Worm (Caenorhabditis elegans) whole organism, L1 larva: ENCODE measurements around the gene F19B10.5.
A peak's percentile ranks its signal among the peaks of the same experiment; 100 is the strongest.

Experiments
- C04F5.9 ChIP-seq: sonication (generic microtip); optimal IDR thresholded peaks from 2 replicates; lab custom pipeline; 2016; ENCODE audit warnings: missing genetic modification characterization, missing compliant biosample characterization
- F16B12.6 ChIP-seq: fragments of 150-350 bp; optimal IDR thresholded peaks from 2 replicates; lab custom pipeline; 2014; ENCODE audit warnings: missing biosample characterization, missing genetic modification characterization
- alr-1 ChIP-seq: fragments of 200-800 bp; sonication (Bioruptor generic); optimal IDR thresholded peaks from 2 replicates; lab custom pipeline; 2018; ENCODE audit warnings: borderline replicate concordance, mild to moderate bottlenecking, missing genetic modification characterization, missing compliant biosample characterization
- aly-2 ChIP-seq: fragments of 150-350 bp; optimal IDR thresholded peaks from 2 replicates; lab custom pipeline; 2014; ENCODE audit warnings: missing biosample characterization, missing genetic modification characterization
- ama-1 ChIP-seq: fragments of 150-350 bp; optimal IDR thresholded peaks from 2 replicates; lab custom pipeline; 2014
- blmp-1 ChIP-seq: fragments of 150-350 bp; optimal IDR thresholded peaks from 2 replicates; lab custom pipeline; 2014; ENCODE audit warnings: missing biosample characterization, missing genetic modification characterization
- ceh-8 ChIP-seq: fragments of 200-800 bp; sonication (Bioruptor generic); optimal IDR thresholded peaks from 2 replicates; lab custom pipeline; 2018; ENCODE audit warnings: mild to moderate bottlenecking, missing genetic modification characterization, moderate library complexity, missing compliant biosample characterization
- ceh-82 ChIP-seq, 3 experiments: fragments of 150-350 bp in 1 of 3; sonication (generic microtip) in 2 of 3; optimal IDR thresholded peaks; 2 replicates each; lab custom pipeline; 2014 to 2017; ENCODE audit warnings: missing biosample characterization in 3 of 3, missing genetic modification characterization in 3 of 3
- ceh-90 ChIP-seq: sonication (generic microtip); optimal IDR thresholded peaks from 2 replicates; lab custom pipeline; 2016; ENCODE audit warnings: missing genetic modification characterization, missing compliant biosample characterization
- ces-1 ChIP-seq: fragments of 150-350 bp; optimal IDR thresholded peaks from 2 replicates; lab custom pipeline; 2014; ENCODE audit warnings: missing biosample characterization, missing genetic modification reagents, missing genetic modification characterization
- efl-3 ChIP-seq: fragments of 200-800 bp; sonication (Bioruptor generic); optimal IDR thresholded peaks from 2 replicates; lab custom pipeline; 2018; ENCODE audit warnings: mild to moderate bottlenecking, missing genetic modification characterization, missing compliant biosample characterization
- egl-13 ChIP-seq: sonication (generic microtip); optimal IDR thresholded peaks from 2 replicates; lab custom pipeline; 2016; ENCODE audit warnings: missing genotype, missing genetic modification reagents, missing genetic modification characterization, missing compliant biosample characterization
- ets-5 ChIP-seq: fragments of 200-800 bp; sonication (Bioruptor generic); IDR thresholded peaks from 2 replicates; pipeline ENCODE4 v1.3.6; 2022; ENCODE audit warnings: missing genetic modification characterization, missing compliant biosample characterization
- fkh-10 ChIP-seq: sonication (generic microtip); optimal IDR thresholded peaks from 2 replicates; lab custom pipeline; 2017; ENCODE audit warnings: missing biosample characterization, missing genetic modification reagents, missing genetic modification characterization
- fkh-4 ChIP-seq: sonication (generic microtip); optimal IDR thresholded peaks from 2 replicates; lab custom pipeline; 2016; ENCODE audit warnings: missing compliant biosample characterization, missing genetic modification characterization, borderline replicate concordance
- grh-1 ChIP-seq: fragments of 200-800 bp; sonication (Bioruptor generic); IDR thresholded peaks from 2 replicates; pipeline ENCODE4 v1.3.6; 2022; ENCODE audit warnings: missing genetic modification reagents, missing genetic modification characterization, missing compliant biosample characterization
- hlh-17 ChIP-seq: fragments of 200-800 bp; sonication (Bioruptor generic); optimal IDR thresholded peaks from 2 replicates; lab custom pipeline; 2018; ENCODE audit warnings: missing genetic modification characterization, mild to moderate bottlenecking, missing compliant biosample characterization, moderate library complexity, borderline replicate concordance
- hlh-4 ChIP-seq: sonication (generic microtip); optimal IDR thresholded peaks from 2 replicates; lab custom pipeline; 2016; ENCODE audit warnings: mild to moderate bottlenecking, missing genetic modification characterization, missing compliant biosample characterization
- hpl-2 ChIP-seq: fragments of 150-350 bp; optimal IDR thresholded peaks from 2 replicates; lab custom pipeline; 2014; ENCODE audit warnings: missing biosample characterization, missing genetic modification reagents, missing genetic modification characterization
- isw-1 ChIP-seq: fragments of 200-800 bp; sonication (Bioruptor generic); IDR thresholded peaks from 2 replicates; pipeline ENCODE4 v1.3.6; 2022; ENCODE audit warnings: missing genetic modification characterization, missing compliant biosample characterization
- jun-1 ChIP-seq: fragments of 150-350 bp; optimal IDR thresholded peaks from 2 replicates; lab custom pipeline; 2014; ENCODE audit warnings: missing biosample characterization, missing genetic modification reagents, missing genetic modification characterization
- lin-14 ChIP-seq: fragments of 200-800 bp; sonication (Bioruptor generic); optimal IDR thresholded peaks from 2 replicates; lab custom pipeline; 2018; ENCODE audit warnings: mild to moderate bottlenecking, missing genetic modification characterization, moderate library complexity, missing compliant biosample characterization
- lin-15B ChIP-seq: fragments of 150-350 bp; sonication (generic microtip); optimal IDR thresholded peaks from 3 replicates; lab custom pipeline; 2014; ENCODE audit warnings: missing biosample characterization, missing genetic modification characterization
- lin-39 ChIP-seq: fragments of 150-350 bp; optimal IDR thresholded peaks from 2 replicates; lab custom pipeline; 2014; ENCODE audit warnings: missing biosample characterization, missing genetic modification reagents, missing genetic modification characterization
- lir-3 ChIP-seq: sonication (generic microtip); optimal IDR thresholded peaks from 2 replicates; lab custom pipeline; 2016; ENCODE audit warnings: mild to moderate bottlenecking, missing genetic modification characterization, moderate library complexity, missing compliant biosample characterization; ENCODE audit not compliant: poor library complexity
- lsy-2 ChIP-seq, 2 experiments: fragments of 150-350 bp; optimal IDR thresholded peaks; 2 replicates each; lab custom pipeline; 2014; ENCODE audit warnings: missing biosample characterization in 2 of 2, missing genetic modification characterization in 2 of 2
- mab-9 ChIP-seq: fragments of 200-800 bp; sonication (Bioruptor generic); IDR thresholded peaks from 2 replicates; pipeline ENCODE4 v1.3.6; 2022; ENCODE audit warnings: missing genetic modification reagents, missing genetic modification characterization, missing compliant biosample characterization
- mef-2 ChIP-seq: fragments of 150-350 bp; optimal IDR thresholded peaks from 2 replicates; lab custom pipeline; 2014; ENCODE audit warnings: missing biosample characterization, missing genetic modification characterization
- nhr-11 ChIP-seq: fragments of 150-350 bp; optimal IDR thresholded peaks from 2 replicates; lab custom pipeline; 2014; ENCODE audit warnings: missing biosample characterization, missing genetic modification characterization
- nhr-28 ChIP-seq: fragments of 150-350 bp; optimal IDR thresholded peaks from 2 replicates; lab custom pipeline; 2014; ENCODE audit warnings: missing biosample characterization, missing genetic modification characterization
- nhr-84 ChIP-seq: sonication (generic microtip); optimal IDR thresholded peaks from 2 replicates; lab custom pipeline; 2017; ENCODE audit warnings: missing biosample characterization, missing genetic modification characterization
- nhr-85 ChIP-seq: sonication (generic microtip); peaks from one replicate; lab custom pipeline; 2016; ENCODE audit warnings: missing genetic modification characterization, inconsistent platforms, missing compliant biosample characterization
- pag-3 ChIP-seq: sonication (generic microtip); optimal IDR thresholded peaks from 2 replicates; lab custom pipeline; 2017; ENCODE audit warnings: missing genetic modification characterization, mild to moderate bottlenecking, missing compliant biosample characterization, antibody characterized with exemption, borderline replicate concordance; ENCODE audit not compliant: insufficient read depth
- pqm-1 ChIP-seq: sonication (generic microtip); optimal IDR thresholded peaks from 3 replicates; lab custom pipeline; 2017; ENCODE audit warnings: missing biosample characterization, missing genetic modification characterization
- rnt-1 ChIP-seq: sonication (generic microtip); optimal IDR thresholded peaks from 2 replicates; lab custom pipeline; 2016; ENCODE audit warnings: mild to moderate bottlenecking, missing genetic modification characterization, moderate library complexity, missing compliant biosample characterization
- skn-1 ChIP-seq: fragments of 150-350 bp; optimal IDR thresholded peaks from 2 replicates; lab custom pipeline; 2014; ENCODE audit warnings: missing biosample characterization, missing genetic modification characterization
- snpc-4 ChIP-seq: fragments of 150-350 bp; optimal IDR thresholded peaks from 2 replicates; lab custom pipeline; 2014; ENCODE audit warnings: missing biosample characterization, missing genetic modification characterization
- snu-23 ChIP-seq: sonication (generic microtip); optimal IDR thresholded peaks from 2 replicates; lab custom pipeline; 2016; ENCODE audit warnings: missing genetic modification characterization, missing compliant biosample characterization
- sox-4 ChIP-seq: sonication (generic microtip); optimal IDR thresholded peaks from 2 replicates; lab custom pipeline; 2016; ENCODE audit warnings: missing genetic modification characterization, missing compliant biosample characterization
- sptf-1 ChIP-seq: fragments of 150-350 bp; optimal IDR thresholded peaks from 2 replicates; lab custom pipeline; 2014; ENCODE audit warnings: missing biosample characterization, missing genetic modification characterization
- tbx-2 ChIP-seq: sonication (generic microtip); optimal IDR thresholded peaks from 2 replicates; lab custom pipeline; 2016; ENCODE audit warnings: missing genetic modification characterization, missing compliant biosample characterization
- tlp-1 ChIP-seq: fragments of 150-350 bp; optimal IDR thresholded peaks from 2 replicates; lab custom pipeline; 2014; ENCODE audit warnings: missing biosample characterization, missing genetic modification characterization
- unc-30 ChIP-seq: sonication (generic microtip); optimal IDR thresholded peaks from 2 replicates; lab custom pipeline; 2017; ENCODE audit warnings: missing biosample characterization, missing genetic modification characterization
- unc-62 ChIP-seq: fragments of 150-350 bp; optimal IDR thresholded peaks from 2 replicates; lab custom pipeline; 2014; ENCODE audit warnings: missing biosample characterization, missing genetic modification reagents, missing genetic modification characterization
- unc-98 ChIP-seq: fragments of 200-800 bp; sonication (Bioruptor generic); IDR thresholded peaks from 2 replicates; pipeline ENCODE4 v1.3.6; 2022; ENCODE audit warnings: missing genetic modification characterization, missing compliant biosample characterization
- vab-15 ChIP-seq: sonication (generic microtip); optimal IDR thresholded peaks from 2 replicates; lab custom pipeline; 2017; ENCODE audit warnings: missing genotype, mild to moderate bottlenecking, missing genetic modification characterization, missing compliant biosample characterization
- zag-1 ChIP-seq: fragments of 150-350 bp; optimal IDR thresholded peaks from 2 replicates; lab custom pipeline; 2014; ENCODE audit warnings: missing biosample characterization, missing genetic modification characterization
- zip-4 ChIP-seq: fragments of 200-800 bp; sonication (Bioruptor generic); optimal IDR thresholded peaks from 2 replicates; lab custom pipeline; 2018; ENCODE audit warnings: mild to moderate bottlenecking, missing genetic modification characterization, moderate library complexity, missing compliant biosample characterization
- ztf-4 ChIP-seq: fragments of 150-350 bp; optimal IDR thresholded peaks from 2 replicates; lab custom pipeline; 2014; ENCODE audit warnings: missing biosample characterization, missing genetic modification characterization

The F19B10.5 gene

ce11 chrII:3682770-3683234, 27.3 kb downstream of the F19B10.5 start, which contains the start of gene F19B10.1 (continued):
- peak; percentile 86 for TF ChIP-seq lin-14
- no peak for TF ChIP-seq ces-1 (GFP tag; lab: Kevin White, UChicago)
- no peak for TF ChIP-seq zag-1 (tag; lab: Kevin White, UChicago)
- no peak for TF ChIP-seq efl-3 (GFP tag; lab: Kevin White, UChicago)
- TF ChIP-seq aly-2: peak; percentile 35
- TF ChIP-seq ama-1 (lab: Kevin White, UChicago): no peak
- TF ChIP-seq hlh-4 (tag; lab: Kevin White, UChicago): no peak
- no peak for TF ChIP-seq nhr-84 (tag; lab: Kevin White, UChicago)
- TF ChIP-seq egl-13 (tag; lab: Kevin White, UChicago): no peak
- TF ChIP-seq ceh-82 (tag; optimal IDR thresholded peaks at IDR 0.05; lab: Kevin White, UChicago): peak in 1 of 3 experiments; percentile 55
- no peak for TF ChIP-seq nhr-28 (tag; lab: Kevin White, UChicago)
- peak; percentile 20 for TF ChIP-seq pag-3 (tag; lab: Kevin White, UChicago)
- TF ChIP-seq mab-9 (GFP tag; lab: Robert Waterston, UW): 0 out of 2 replicates have a peak, but pooled peaks have one; percentile 23
- peak; percentile 90 for TF ChIP-seq snu-23 (GFP tag; lab: Kevin White, UChicago)
- TF ChIP-seq blmp-1 (tag; lab: Kevin White, UChicago): peak; percentile 79
- no peak for TF ChIP-seq mef-2 (tag; lab: Kevin White, UChicago)
- peak; percentile 49 for TF ChIP-seq vab-15 (tag; lab: Kevin White, UChicago)
- TF ChIP-seq hpl-2 (GFP tag; lab: Kevin White, UChicago): no peak
- peak; percentile 73 for TF ChIP-seq tbx-2
- peak; percentile 60 for TF ChIP-seq C04F5.9
- TF ChIP-seq ceh-8 (GFP tag; lab: Kevin White, UChicago): no peak
- TF ChIP-seq lin-15B (tag; lab: Kevin White, UChicago): peak; percentile 52
- no peak for TF ChIP-seq sox-4
- TF ChIP-seq fkh-10 (GFP tag; lab: Kevin White, UChicago): no peak
- TF ChIP-seq alr-1 (tag; lab: Kevin White, UChicago): no peak
- TF ChIP-seq ets-5 (GFP tag; lab: Robert Waterston, UW): no peak
- TF ChIP-seq unc-30 (tag; lab: Kevin White, UChicago): no peak
- peak; percentile 68 for TF ChIP-seq lir-3
- no peak for TF ChIP-seq fkh-4
- no peak for TF ChIP-seq hlh-17 (GFP tag; lab: Kevin White, UChicago)
- peak; percentile 6 for TF ChIP-seq zip-4 (GFP tag; lab: Kevin White, UChicago)
- peak; percentile 86 to 87 for TF ChIP-seq lsy-2 (tag; optimal IDR thresholded peaks at IDR 0.05; lab: Kevin White, UChicago)
- TF ChIP-seq lin-39 (tag; lab: Kevin White, UChicago): peak; percentile 73
- no peak for TF ChIP-seq ceh-90 (tag; lab: Kevin White, UChicago)
- no peak for TF ChIP-seq unc-98 (GFP tag; lab: Robert Waterston, UW)
- no peak for TF ChIP-seq pqm-1 (tag; lab: Kevin White, UChicago)
- TF ChIP-seq grh-1 (GFP tag; lab: Robert Waterston, UW): 0 out of 2 replicates have a peak, but pooled peaks have one; percentile 20
- peak; percentile 11 for TF ChIP-seq jun-1 (tag; lab: Kevin White, UChicago)
- TF ChIP-seq F16B12.6 (tag; lab: Kevin White, UChicago): peak; percentile 97
- no peak for TF ChIP-seq sptf-1
- TF ChIP-seq skn-1: peak; percentile 67
- no peak for TF ChIP-seq unc-62 (GFP tag; lab: Kevin White, UChicago)
- TF ChIP-seq rnt-1 (tag; lab: Kevin White, UChicago): peak; percentile 77
- TF ChIP-seq tlp-1 (tag; lab: Kevin White, UChicago): no peak
- TF ChIP-seq nhr-85 (tag; lab: Kevin White, UChicago): peak; percentile 91
- peak; percentile 68 for TF ChIP-seq snpc-4 (tag; lab: Kevin White, UChicago)
- no peak for TF ChIP-seq nhr-11 (tag; lab: Kevin White, UChicago)
- no peak for TF ChIP-seq ztf-4 (tag; lab: Kevin White, UChicago)
- TF ChIP-seq isw-1: peak; percentile 31; the same call in 1 of the 2 replicates
